Fruit fly (Drosophila melanogaster): Measurements from ENCODE around the gene Axs.

Axs gene

dm6 chrX:16637106-16637590 is 46.5 kb downstream of the Axs start, which contains the start of gene Rok (continued):
- TF ChIP-seq Opbp (GFP tag; IDR thresholded peaks at IDR 0.05; ENCODE audit: partially characterized antibody), result peak; percentile 78
- TF ChIP-seq CG7987 (GFP tag; optimal IDR thresholded peaks at IDR 0.05), result no peak
- TF ChIP-seq tin (GFP tag; optimal IDR thresholded peaks at IDR 0.05), result no peak
- peak; percentile 91 for TF ChIP-seq CG42726 (GFP tag; IDR thresholded peaks at IDR 0.05; ENCODE audit: partially characterized antibody)
- peak; percentile 38 for TF ChIP-seq CG4617 (GFP tag; optimal IDR thresholded peaks at IDR 0.05; ENCODE audit: borderline replicate concordance)
- TF ChIP-seq CG3726 (GFP tag; IDR thresholded peaks at IDR 0.05), result no peak
- TF ChIP-seq ftz-f1 (GFP tag; optimal IDR thresholded peaks at IDR 0.05), result no peak
- TF ChIP-seq CG30431 (GFP tag; optimal IDR thresholded peaks at IDR 0.05), result no peak
- no peak for TF ChIP-seq CG17568 (GFP tag; optimal IDR thresholded peaks at IDR 0.05)
- TF ChIP-seq CG10267 (tag; optimal IDR thresholded peaks at IDR 0.05), result no peak
- TF ChIP-seq sr (GFP tag; IDR thresholded peaks at IDR 0.05), result no peak
- peak; percentile 11; the same call in 1 of the 3 replicates for TF ChIP-seq ci (GFP tag; IDR thresholded peaks at IDR 0.05)
- no peak for TF ChIP-seq exex (tag; optimal IDR thresholded peaks at IDR 0.05)
- TF ChIP-seq CG6854 (GFP tag; optimal IDR thresholded peaks at IDR 0.05), result peak; percentile 42
- TF ChIP-seq wor (GFP tag; IDR thresholded peaks at IDR 0.05), result no peak
- TF ChIP-seq peb (GFP tag; IDR thresholded peaks at IDR 0.05), result no peak
- no peak for TF ChIP-seq btn (GFP tag; optimal IDR thresholded peaks at IDR 0.05)
- TF ChIP-seq CG1024 (GFP tag; IDR thresholded peaks at IDR 0.05), result no peak
- TF ChIP-seq p53 (GFP tag; optimal IDR thresholded peaks at IDR 0.05), result no peak
- TF ChIP-seq CG4424 (GFP tag; optimal IDR thresholded peaks at IDR 0.05), result no peak
- TF ChIP-seq sna (GFP tag; IDR thresholded peaks at IDR 0.05; ENCODE audit: partially characterized antibody), result peak; percentile 67; the same call in 1 of the 2 replicates
- peak; percentile 49 for TF ChIP-seq Ets65A (GFP tag)
- TF ChIP-seq sc (optimal IDR thresholded peaks at IDR 0.05), result no peak
- no peak for TF ChIP-seq sc (GFP tag; optimal IDR thresholded peaks at IDR 0.05)
- TF ChIP-seq repo (GFP tag; optimal IDR thresholded peaks at IDR 0.05), result no peak
- no peak for TF ChIP-seq lab (GFP tag; optimal IDR thresholded peaks at IDR 0.05)
- no peak for TF ChIP-seq tio (GFP tag; optimal IDR thresholded peaks at IDR 0.05)
- TF ChIP-seq D19A (tag; optimal IDR thresholded peaks at IDR 0.05), result no peak
- TF ChIP-seq dan (GFP tag; IDR thresholded peaks at IDR 0.05), result no peak
- no peak for TF ChIP-seq CG7745 (tag; optimal IDR thresholded peaks at IDR 0.05)
- peak; percentile 35 for TF ChIP-seq Dp (GFP tag; optimal IDR thresholded peaks at IDR 0.05)
- TF ChIP-seq CG10366 (GFP tag; IDR thresholded peaks at IDR 0.05), result no peak
- no peak for TF ChIP-seq Hr3 (GFP tag; optimal IDR thresholded peaks at IDR 0.05)
- peak; percentile 46 for TF ChIP-seq CG17186 (GFP tag; optimal IDR thresholded peaks at IDR 0.05)
- no peak for TF ChIP-seq pum (GFP tag; optimal IDR thresholded peaks at IDR 0.05)
- no peak for TF ChIP-seq zf30C (GFP tag; optimal IDR thresholded peaks at IDR 0.05)
- TF ChIP-seq CG6272 (GFP tag; IDR thresholded peaks at IDR 0.05), result no peak
- no peak for TF ChIP-seq CkIIα-i1 (GFP tag; IDR thresholded peaks at IDR 0.05)
- TF ChIP-seq abd-A (tag; optimal IDR thresholded peaks at IDR 0.05), result no peak
- TF ChIP-seq Hr39 (optimal IDR thresholded peaks at IDR 0.05), result peak; percentile 21
- no peak for TF ChIP-seq Sry-β (GFP tag; optimal IDR thresholded peaks at IDR 0.05)
- no peak for TF ChIP-seq seq (GFP tag; IDR thresholded peaks at IDR 0.05)
- TF ChIP-seq YL-1 (GFP tag; optimal IDR thresholded peaks at IDR 0.05), result peak; percentile 6
- TF ChIP-seq dpn (GFP tag; optimal IDR thresholded peaks at IDR 0.05), result no peak
- no peak for TF ChIP-seq CG12071 (GFP tag; optimal IDR thresholded peaks at IDR 0.05)
- no peak for TF ChIP-seq CG15514 (GFP tag; optimal IDR thresholded peaks at IDR 0.05)
- no peak for TF ChIP-seq klu (GFP tag; IDR thresholded peaks at IDR 0.05)
- no peak for TF ChIP-seq ro (GFP tag; IDR thresholded peaks at IDR 0.05)
- TF ChIP-seq tgo (GFP tag; IDR thresholded peaks at IDR 0.05), result no peak
- TF ChIP-seq ab (GFP tag; optimal IDR thresholded peaks at IDR 0.05), result no peak
- TF ChIP-seq hbn (GFP tag; IDR thresholded peaks at IDR 0.05; ENCODE audit: partially characterized antibody), result peak; percentile 69
- no peak for TF ChIP-seq B-H1 (GFP tag; IDR thresholded peaks at IDR 0.05)

All from whole organism, embryonic.